Worm (Caenorhabditis elegans) whole organism, L3 larva: ENCODE measurements around the gene C16C8.17.
A peak's percentile ranks its signal among the peaks of the same experiment; 100 is the strongest.

ENCODE experiments used
- R02D3.7 ChIP-seq: fragments of 150-350 bp; optimal IDR thresholded peaks from 2 replicates; lab custom pipeline; 2014; ENCODE audit warnings: missing biosample characterization, missing genetic modification characterization
- ZK546.5 ChIP-seq: sonication (generic microtip); optimal IDR thresholded peaks from 2 replicates; lab custom pipeline; 2017; ENCODE audit warnings: missing biosample characterization, missing genetic modification characterization
- aly-2 ChIP-seq: fragments of 150-350 bp; optimal IDR thresholded peaks from 2 replicates; lab custom pipeline; 2014; ENCODE audit warnings: missing biosample characterization, missing genetic modification characterization
- ama-1 ChIP-seq: fragments of 150-350 bp; optimal IDR thresholded peaks from 2 replicates; lab custom pipeline; 2018
- ceh-16 ChIP-seq: sonication (generic microtip); optimal IDR thresholded peaks from 2 replicates; lab custom pipeline; 2017; ENCODE audit warnings: missing biosample characterization, missing genetic modification characterization
- ceh-28 ChIP-seq: fragments of 150-350 bp; optimal IDR thresholded peaks from 2 replicates; lab custom pipeline; 2014; ENCODE audit warnings: missing biosample characterization, missing genetic modification reagents, missing genetic modification characterization
- daf-12 ChIP-seq: fragments of 150-350 bp; optimal IDR thresholded peaks from 2 replicates; lab custom pipeline; 2014; ENCODE audit warnings: missing biosample characterization, missing genetic modification reagents, missing genetic modification characterization
- egl-5 ChIP-seq: fragments of 150-350 bp; optimal IDR thresholded peaks from 2 replicates; lab custom pipeline; 2017; ENCODE audit warnings: missing biosample characterization, missing genetic modification reagents, missing genetic modification characterization, inconsistent platforms
- elt-2 ChIP-seq: sonication (generic microtip); optimal IDR thresholded peaks from 2 replicates; lab custom pipeline; 2016; ENCODE audit warnings: missing genetic modification reagents, mild to moderate bottlenecking, missing genetic modification characterization, missing compliant biosample characterization
- eor-1 ChIP-seq, 2 experiments: fragments of 150-350 bp; optimal IDR thresholded peaks; 2 replicates each; lab custom pipeline; 2014 to 2018; ENCODE audit warnings: missing biosample characterization in 2 of 2, missing genetic modification characterization in 2 of 2
- fkh-10 ChIP-seq: sonication (generic microtip); optimal IDR thresholded peaks from 2 replicates; lab custom pipeline; 2017; ENCODE audit warnings: missing biosample characterization, missing genetic modification reagents, missing genetic modification characterization
- fkh-2 ChIP-seq: fragments of 150-350 bp; optimal IDR thresholded peaks from 2 replicates; lab custom pipeline; 2014; ENCODE audit warnings: missing biosample characterization, missing genetic modification reagents, missing genetic modification characterization
- fos-1 ChIP-seq: fragments of 150-350 bp; optimal IDR thresholded peaks from 2 replicates; lab custom pipeline; 2014; ENCODE audit warnings: missing biosample characterization, missing genetic modification characterization
- hmg-11 ChIP-seq: sonication (generic microtip); optimal IDR thresholded peaks from 2 replicates; lab custom pipeline; 2016; ENCODE audit warnings: missing genetic modification characterization, missing compliant biosample characterization
- jun-1 ChIP-seq: fragments of 150-350 bp; optimal IDR thresholded peaks from 2 replicates; lab custom pipeline; 2014; ENCODE audit warnings: missing biosample characterization, missing genetic modification reagents, missing genetic modification characterization
- lin-15B ChIP-seq: fragments of 150-350 bp; optimal IDR thresholded peaks from 2 replicates; lab custom pipeline; 2014; ENCODE audit warnings: missing biosample characterization, missing genetic modification characterization
- lin-39 ChIP-seq: fragments of 150-350 bp; optimal IDR thresholded peaks from 2 replicates; lab custom pipeline; 2018; ENCODE audit warnings: missing biosample characterization, missing genetic modification reagents, missing genetic modification characterization
- lsy-12 ChIP-seq: sonication (generic microtip); optimal IDR thresholded peaks from 2 replicates; lab custom pipeline; 2016; ENCODE audit warnings: mild to moderate bottlenecking, missing genetic modification characterization, missing compliant biosample characterization
- nfya-1 ChIP-seq: sonication (generic microtip); optimal IDR thresholded peaks from 2 replicates; lab custom pipeline; 2017; ENCODE audit warnings: missing genetic modification characterization, mild to moderate bottlenecking, missing compliant biosample characterization, antibody characterized with exemption, moderate library complexity; ENCODE audit not compliant: insufficient read depth
- nhr-12 ChIP-seq: fragments of 150-350 bp; optimal IDR thresholded peaks from 2 replicates; lab custom pipeline; 2014; ENCODE audit warnings: missing biosample characterization, missing genetic modification characterization
- nhr-25 ChIP-seq: sonication (generic microtip); optimal IDR thresholded peaks from 2 replicates; lab custom pipeline; 2017; ENCODE audit warnings: missing biosample characterization, missing genetic modification characterization
- nhr-43 ChIP-seq: sonication (generic microtip); optimal IDR thresholded peaks from 2 replicates; lab custom pipeline; 2016; ENCODE audit warnings: mild to moderate bottlenecking, missing genetic modification characterization, missing compliant biosample characterization; ENCODE audit not compliant: poor library complexity, severe bottlenecking
- nhr-76 ChIP-seq: fragments of 150-350 bp; sonication (generic microtip); optimal IDR thresholded peaks from 5 replicates; lab custom pipeline; 2014; ENCODE audit warnings: missing biosample characterization, missing genetic modification characterization
- nhr-77 ChIP-seq: fragments of 150-350 bp; optimal IDR thresholded peaks from 2 replicates; lab custom pipeline; 2014; ENCODE audit warnings: missing biosample characterization, missing genetic modification characterization
- pha-4 ChIP-seq: fragments of 150-350 bp; optimal IDR thresholded peaks from 2 replicates; lab custom pipeline; 2014; ENCODE audit warnings: missing biosample characterization, missing genetic modification reagents, missing genetic modification characterization
- pqm-1 ChIP-seq: fragments of 150-350 bp; optimal IDR thresholded peaks from 2 replicates; lab custom pipeline; 2017; ENCODE audit warnings: missing biosample characterization, missing genetic modification characterization, inconsistent platforms
- sea-2 ChIP-seq: fragments of 150-350 bp; sonication (generic microtip); optimal IDR thresholded peaks from 4 replicates; lab custom pipeline; 2014; ENCODE audit warnings: missing biosample characterization, missing genetic modification reagents, missing genetic modification characterization
- skn-1 ChIP-seq: fragments of 150-350 bp; optimal IDR thresholded peaks from 2 replicates; lab custom pipeline; 2014; ENCODE audit warnings: missing biosample characterization, missing genetic modification characterization
- snpc-4 ChIP-seq: fragments of 150-350 bp; optimal IDR thresholded peaks from 2 replicates; lab custom pipeline; 2014; ENCODE audit warnings: missing biosample characterization, missing genetic modification characterization
- tbx-2 ChIP-seq: sonication (generic microtip); optimal IDR thresholded peaks from 2 replicates; lab custom pipeline; 2016; ENCODE audit warnings: mild to moderate bottlenecking, missing genetic modification characterization, missing compliant biosample characterization
- ztf-11 ChIP-seq: fragments of 150-350 bp; optimal IDR thresholded peaks from 2 replicates; lab custom pipeline; 2014; ENCODE audit warnings: missing biosample characterization, missing genetic modification characterization
- ztf-4 ChIP-seq: fragments of 150-350 bp; optimal IDR thresholded peaks from 2 replicates; lab custom pipeline; 2014; ENCODE audit warnings: missing biosample characterization, missing genetic modification characterization

C16C8.17 gene

DNA sequence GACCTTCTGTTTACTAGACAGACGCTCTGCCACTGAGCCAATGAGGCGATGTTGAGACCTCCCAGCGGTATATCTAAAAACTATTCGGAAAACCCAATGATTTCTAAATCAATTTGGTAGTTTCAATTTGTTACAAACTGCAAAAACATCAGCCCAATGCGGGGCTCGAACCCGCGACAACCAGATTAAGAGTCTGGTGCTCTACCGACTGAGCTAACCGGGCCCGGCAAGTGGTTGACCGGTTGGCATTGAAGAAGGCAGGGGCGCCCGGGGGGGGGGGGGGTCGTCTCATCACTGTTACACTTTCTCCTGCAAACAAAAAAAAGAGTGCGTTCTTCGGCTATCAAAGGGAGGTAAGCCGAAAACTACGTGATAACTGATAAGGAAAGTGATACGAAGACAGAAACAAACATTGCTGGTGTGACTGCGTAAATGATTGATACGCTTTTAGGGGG lies 1.4 kb upstream of the C16C8.17 start:
- no peak for TF ChIP-seq jun-1 (tag; lab: Kevin White, UChicago)
- peak; percentile 96 for TF ChIP-seq elt-2 (tag; lab: Kevin White, UChicago)
- TF ChIP-seq lin-39 = peak; percentile 56
- TF ChIP-seq nfya-1 (tag; lab: Kevin White, UChicago) = peak; percentile 15
- TF ChIP-seq pqm-1 = peak; percentile 69

DNA sequence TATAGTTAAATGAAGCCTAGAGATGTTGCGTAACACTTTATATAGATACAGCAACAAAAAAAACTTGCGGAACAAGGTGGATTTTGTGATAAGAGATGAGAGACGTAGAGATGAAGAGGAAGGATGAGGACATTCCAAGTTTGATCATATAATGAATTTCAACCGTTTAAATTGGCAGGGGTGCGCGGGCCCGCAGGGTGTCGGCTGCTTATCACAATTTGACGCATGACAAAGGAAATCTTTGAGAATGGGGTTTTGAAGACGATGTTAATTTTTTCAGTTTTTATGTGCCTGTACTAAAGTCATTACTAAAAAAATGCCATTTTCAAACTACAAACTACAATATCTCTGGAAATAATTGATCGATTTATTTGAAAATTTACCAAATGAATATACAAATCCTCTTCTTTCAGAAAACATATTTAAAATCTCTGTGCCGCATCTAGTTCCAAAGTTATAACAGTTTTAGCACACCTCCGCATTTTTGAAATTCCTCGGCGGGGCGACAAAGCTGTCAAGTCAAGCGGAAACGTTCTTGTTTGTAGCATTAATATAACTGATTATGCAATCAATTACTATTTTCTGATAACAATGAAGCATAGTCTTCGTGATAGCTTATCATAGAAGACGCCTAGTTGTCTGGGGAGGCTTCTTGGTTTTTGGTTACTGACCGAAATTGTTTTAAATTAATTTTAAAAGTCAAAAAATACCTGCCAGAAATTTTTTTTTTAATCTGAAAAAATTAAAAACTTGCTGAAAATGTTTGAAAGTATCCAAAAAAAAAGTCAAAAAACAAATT lies 586 bp upstream of the C16C8.17 start:
- TF ChIP-seq ama-1 (lab: Kevin White, UChicago) = no peak
- peak; percentile 57 for TF ChIP-seq pqm-1
- peak; percentile 57 for TF ChIP-seq snpc-4 (tag; lab: Kevin White, UChicago)
- peak; percentile 89 for TF ChIP-seq elt-2 (tag; lab: Kevin White, UChicago)

DNA sequence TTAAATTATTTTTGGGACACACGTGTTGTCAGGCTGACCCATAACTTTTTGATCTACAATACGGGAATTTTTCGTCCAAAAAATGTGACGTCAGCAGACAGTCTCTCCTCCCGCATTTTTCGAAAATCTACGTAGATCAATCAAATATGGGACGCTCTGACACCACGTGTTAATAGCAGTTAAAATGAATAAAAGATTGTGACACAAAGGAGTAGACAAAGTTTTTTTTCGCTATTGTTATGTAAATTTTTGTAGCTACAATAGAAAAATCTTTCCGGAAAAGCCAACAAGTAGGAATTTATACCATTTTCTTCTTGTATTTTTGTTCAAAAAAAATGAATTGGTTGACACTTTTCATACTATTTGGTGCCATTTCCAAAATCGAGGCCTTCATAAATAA lies 750 bp downstream of the C16C8.17 start, which contains the start of gene C16C8.27:
Gene C16C8.27 (plus strand): TSS at position 301 of the 400 bp plus-strand sequence.
- TF ChIP-seq lin-15B (tag; lab: Kevin White, UChicago) (no peak), ama-1 (lab: Kevin White, UChicago) (no peak), nhr-77 (tag; lab: Kevin White, UChicago) (no peak)

DNA sequence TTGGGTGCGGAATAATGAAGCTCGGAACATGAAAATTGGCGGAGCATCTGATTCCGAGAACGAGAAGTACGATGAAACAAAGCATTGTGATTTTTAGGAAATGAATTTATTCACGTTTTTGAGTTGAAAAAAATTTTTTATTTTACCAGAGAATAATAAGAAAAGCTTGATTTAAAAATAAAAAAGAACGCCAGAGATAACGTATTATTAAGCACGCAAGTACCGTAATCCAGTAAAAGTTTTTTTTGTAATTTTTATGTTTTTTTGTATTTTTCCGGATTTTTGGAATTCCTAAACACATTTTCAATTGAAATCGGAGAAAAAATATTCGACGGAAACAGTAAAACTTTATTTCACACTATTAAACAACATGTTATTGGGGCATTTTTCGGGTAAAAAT lies 2.5 kb downstream of the C16C8.17 start, which contains the start of gene C16C8.22:
Gene C16C8.22 (minus strand): TSS at position 101 of the 400 bp plus-strand sequence.
- TF ChIP-seq skn-1 (tag; lab: Kevin White, UChicago) (no peak), egl-5 (tag; lab: Kevin White, UChicago) (no peak), fos-1 (no peak)

DNA sequence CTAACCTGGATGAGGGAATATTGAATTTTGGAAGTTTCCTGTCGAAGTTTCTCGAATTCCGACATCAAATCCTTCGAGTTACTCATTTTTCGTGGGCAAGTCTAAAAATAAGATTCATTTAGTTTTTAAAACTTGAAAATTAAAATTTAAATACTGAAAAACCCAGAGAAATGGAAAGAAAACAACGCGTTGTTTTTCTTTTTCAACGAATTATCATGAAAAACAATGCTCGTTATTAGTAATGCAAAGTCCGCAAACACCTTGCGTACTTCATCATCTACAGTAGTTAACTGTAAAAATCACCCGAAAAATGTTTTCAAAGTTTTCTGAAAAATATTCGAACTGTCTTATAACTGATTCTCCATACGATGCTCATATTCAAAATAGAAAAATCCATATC lies 3.7 kb downstream of the C16C8.17 start, which contains the start of gene C16C8.4:
Gene C16C8.4 (minus strand): TSS at position 101 of the 400 bp plus-strand sequence.
- no peak for TF ChIP-seq aly-2

DNA sequence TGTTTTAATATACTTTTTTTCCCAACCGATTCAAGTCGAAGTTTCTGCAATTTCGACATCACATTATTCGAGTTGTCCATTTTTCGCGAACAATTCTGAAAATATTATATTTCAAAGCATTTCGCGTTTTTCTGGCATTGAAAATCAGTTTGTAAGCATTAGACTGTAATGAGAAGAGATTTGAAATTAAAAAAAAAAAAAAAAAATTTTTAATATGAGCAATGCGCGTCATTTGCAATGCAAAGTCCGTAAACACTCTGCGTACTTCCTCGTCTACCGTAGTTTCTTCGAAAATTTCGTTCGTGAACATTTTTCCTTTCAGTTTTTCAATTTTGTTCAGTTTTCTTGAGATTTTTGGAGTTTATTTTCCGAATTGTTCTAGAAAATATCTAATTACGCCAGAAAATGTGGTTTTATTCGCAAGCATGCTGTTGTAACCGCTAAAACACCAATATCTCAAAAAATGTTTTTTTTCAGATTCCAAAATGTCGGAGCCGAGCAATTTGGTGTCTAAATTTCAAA lies 4.7 kb downstream of the C16C8.17 start, which contains the start of the genes C16C8.5 and C16C8.16:
Gene C16C8.5 (minus strand): TSS at position 101 of the 522 bp plus-strand sequence.
Gene C16C8.16 (plus strand): TSS at position 472 of the 522 bp plus-strand sequence.
- TF ChIP-seq nhr-43 (no peak), nhr-25 (tag; lab: Kevin White, UChicago) (no peak), nfya-1 (tag; lab: Kevin White, UChicago) (no peak), hmg-11 (tag; lab: Kevin White, UChicago) (no peak), R02D3.7 (tag; lab: Kevin White, UChicago) (no peak), pha-4 (tag; lab: Kevin White, UChicago) (no peak), nhr-12 (tag; lab: Kevin White, UChicago) (no peak), tbx-2 (tag; lab: Kevin White, UChicago) (no peak), elt-2 (tag; lab: Kevin White, UChicago) (no peak), fkh-2 (tag; lab: Kevin White, UChicago) (no peak)

DNA sequence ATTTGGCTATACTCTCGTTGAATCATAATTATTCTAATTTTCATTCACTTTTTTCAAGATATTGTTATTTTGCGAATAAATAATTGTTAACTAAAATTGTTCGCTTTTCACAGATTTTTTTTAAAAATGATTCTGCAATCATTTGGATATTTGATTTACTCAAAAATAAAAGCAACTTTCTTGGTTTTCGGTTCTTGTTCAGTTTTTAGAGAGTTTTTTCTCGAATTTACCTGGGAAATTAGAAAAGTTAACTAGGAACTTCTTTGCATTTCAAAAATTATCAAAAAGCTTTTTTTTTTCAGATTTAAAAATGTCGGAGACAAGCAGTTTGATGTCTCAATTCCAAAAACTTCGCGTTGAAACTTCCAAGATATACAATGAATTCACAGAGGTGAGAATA lies 6.0 kb downstream of the C16C8.17 start, which contains the start of the genes C16C8.20 and gldi-6:
Gene C16C8.20 (plus strand): TSS at position 301 of the 400 bp plus-strand sequence.
Gene gldi-6 (plus strand): TSS at position 301 of the 400 bp plus-strand sequence.
- TF ChIP-seq ztf-4 (tag; lab: Kevin White, UChicago) = no peak
- no peak for TF ChIP-seq eor-1 (tag; optimal IDR thresholded peaks at IDR 0.05; lab: Kevin White, UChicago)
- no peak for TF ChIP-seq sea-2 (GFP tag; lab: Kevin White, UChicago)
- TF ChIP-seq pha-4 (tag; lab: Kevin White, UChicago) = no peak
- no peak for TF ChIP-seq nhr-12 (tag; lab: Kevin White, UChicago)
- no peak for TF ChIP-seq ZK546.5 (tag; lab: Kevin White, UChicago)
- no peak for TF ChIP-seq ceh-16 (tag; lab: Kevin White, UChicago)
- no peak for TF ChIP-seq aly-2
- no peak for TF ChIP-seq nhr-76 (tag; lab: Kevin White, UChicago)
- no peak for TF ChIP-seq fos-1
- no peak for TF ChIP-seq ztf-11
- no peak for TF ChIP-seq ceh-28 (tag; lab: Kevin White, UChicago)
- no peak for TF ChIP-seq nhr-77 (tag; lab: Kevin White, UChicago)
- TF ChIP-seq fkh-10 = no peak
- TF ChIP-seq jun-1 (tag; lab: Kevin White, UChicago) = no peak
- TF ChIP-seq daf-12 (tag; lab: Kevin White, UChicago) = no peak
- no peak for TF ChIP-seq egl-5 (tag; lab: Kevin White, UChicago)
- no peak for TF ChIP-seq lsy-12 (tag; lab: Kevin White, UChicago)
- TF ChIP-seq nhr-43 = no peak
- no peak for TF ChIP-seq nhr-25 (tag; lab: Kevin White, UChicago)
